3 fruit fly cellular contexts compared by ENCODE assay signal in the genomic region with DNA sequence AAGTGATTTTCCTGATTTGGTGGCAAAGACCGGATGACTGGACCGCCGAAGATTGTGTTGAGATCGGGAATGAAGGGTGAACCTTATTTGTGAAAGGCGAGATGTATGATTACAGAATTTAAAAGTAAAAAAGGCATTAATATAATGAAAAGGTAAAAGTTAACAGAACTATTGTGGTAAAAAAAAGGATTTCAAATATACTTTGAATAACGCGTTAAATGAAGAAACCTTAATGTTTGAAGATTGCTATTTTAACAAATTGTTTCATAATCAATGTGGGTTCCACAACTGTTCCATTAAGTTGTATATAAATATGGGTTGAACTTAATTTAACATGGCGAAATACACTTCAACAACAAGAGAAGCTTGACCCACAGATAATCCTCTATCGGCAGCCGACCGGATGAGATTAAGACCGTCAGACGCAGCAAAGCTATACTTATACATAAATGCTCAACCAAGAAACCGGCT.
A peak's percentile ranks its signal among the peaks of the same experiment; 100 is the strongest.
TF ChIP-seq lines count a peak whose summit lies in the region.

A gene (plus strand): TSS at position 421 of the 471 bp plus-strand sequence.

TF ChIP-seq in whole organism, prepupa, 60 proteins besides CTCF, POLR2A, EP300 and RAD21 (continues in another document):
- TF ChIP-seq net (GFP tag; optimal IDR thresholded peaks at IDR 0.05; lab: Kevin White, UChicago) (peak; percentile 16), dac (GFP tag; optimal IDR thresholded peaks at IDR 0.05; lab: Kevin White, UChicago) (no peak), Blimp-1 (GFP tag; optimal IDR thresholded peaks at IDR 0.05; lab: Kevin White, UChicago) (no peak), Smox (GFP tag; optimal IDR thresholded peaks at IDR 0.05; lab: Kevin White, UChicago) (peak; percentile 42), CG1621 (tag; optimal IDR thresholded peaks at IDR 0.05; lab: Kevin White, UChicago) (no peak), CG3919 (GFP tag; optimal IDR thresholded peaks at IDR 0.05; lab: Kevin White, UChicago) (no peak), Sox102F (GFP tag; optimal IDR thresholded peaks at IDR 0.05; lab: Kevin White, UChicago) (peak; percentile 70), Ets96B (tag; optimal IDR thresholded peaks at IDR 0.05; lab: Kevin White, UChicago) (no peak), dsx (GFP tag; optimal IDR thresholded peaks at IDR 0.05; lab: Kevin White, UChicago; ENCODE audit: poor library complexity, severe bottlenecking) (no peak), CG16779 (tag; optimal IDR thresholded peaks at IDR 0.05; lab: Kevin White, UChicago) (no peak), Sox14 (GFP tag; optimal IDR thresholded peaks at IDR 0.05; lab: Kevin White, UChicago) (peak; percentile 6), svp (GFP tag; lab: Kevin White, UChicago) (peak; percentile 95), Sox15 (GFP tag; optimal IDR thresholded peaks at IDR 0.05; lab: Kevin White, UChicago) (no peak), vri (GFP tag; optimal IDR thresholded peaks at IDR 0.05; lab: Kevin White, UChicago) (no peak), CG4318 (GFP tag; optimal IDR thresholded peaks at IDR 0.05; lab: Kevin White, UChicago) (peak; percentile 12), eg (GFP tag; IDR thresholded peaks at IDR 0.05; lab: Robert Waterston, UW) (no peak), Met (GFP tag; optimal IDR thresholded peaks at IDR 0.05; lab: Kevin White, UChicago) (peak; percentile 56), CG8632 (GFP tag; optimal IDR thresholded peaks at IDR 0.05; lab: Kevin White, UChicago) (peak; percentile 32), CG15336 (GFP tag; IDR thresholded peaks at IDR 0.05; lab: Robert Waterston, UW) (no peak), CG6792 (GFP tag; optimal IDR thresholded peaks at IDR 0.05; lab: Kevin White, UChicago) (no peak), Eip78C (GFP tag; lab: Kevin White, UChicago) (no peak), ss (GFP tag; optimal IDR thresholded peaks at IDR 0.05; lab: Kevin White, UChicago) (no peak), Lpt (GFP tag; optimal IDR thresholded peaks at IDR 0.05; lab: Kevin White, UChicago) (no peak), CG8119 (GFP tag; IDR thresholded peaks at IDR 0.05; lab: Robert Waterston, UW) (no peak), CG31627 (GFP tag; optimal IDR thresholded peaks at IDR 0.05; lab: Kevin White, UChicago) (no peak), spab (GFP tag; optimal IDR thresholded peaks at IDR 0.05; lab: Kevin White, UChicago) (no peak), CG6276 (GFP tag; optimal IDR thresholded peaks at IDR 0.05; lab: Kevin White, UChicago) (no peak), Ets21C (GFP tag; optimal IDR thresholded peaks at IDR 0.05; lab: Kevin White, UChicago) (no peak), topi (GFP tag; optimal IDR thresholded peaks at IDR 0.05; lab: Kevin White, UChicago) (peak; percentile 21), CG11762 (GFP tag; optimal IDR thresholded peaks at IDR 0.05; lab: Kevin White, UChicago; ENCODE audit: insufficient read depth) (no peak)

TF ChIP-seq in whole organism, pupa, 21 proteins besides CTCF, POLR2A, EP300 and RAD21:
- TF ChIP-seq CG9948 (tag; optimal IDR thresholded peaks at IDR 0.05; lab: Kevin White, UChicago) (no peak), Ets98B (GFP tag; IDR thresholded peaks at IDR 0.05; lab: Robert Waterston, UW) (no peak), CG17806 (tag; optimal IDR thresholded peaks at IDR 0.05; lab: Kevin White, UChicago) (no peak), CG13204 (GFP tag; optimal IDR thresholded peaks at IDR 0.05; lab: Kevin White, UChicago) (no peak), rn (GFP tag; IDR thresholded peaks at IDR 0.05; lab: Robert Waterston, UW) (no peak), CG8159 (tag; optimal IDR thresholded peaks at IDR 0.05; lab: Kevin White, UChicago) (peak; percentile 79), Snoo (tag; optimal IDR thresholded peaks at IDR 0.05; lab: Kevin White, UChicago) (no peak), gl (tag; optimal IDR thresholded peaks at IDR 0.05; lab: Kevin White, UChicago) (no peak), Pif1B (GFP tag; optimal IDR thresholded peaks at IDR 0.05; lab: Kevin White, UChicago) (no peak), CG32121 (GFP tag; IDR thresholded peaks at IDR 0.05; lab: Robert Waterston, UW) (no peak; the same call in 1 of the 2 replicates), CG10348 (GFP tag; IDR thresholded peaks at IDR 0.05; lab: Robert Waterston, UW) (no peak), CG8301 (tag; optimal IDR thresholded peaks at IDR 0.05; lab: Kevin White, UChicago) (no peak), CG34367 (tag; optimal IDR thresholded peaks at IDR 0.05; lab: Kevin White, UChicago) (no peak), D1 (tag; optimal IDR thresholded peaks at IDR 0.05; lab: Kevin White, UChicago) (no peak), fd96Ca (GFP tag; IDR thresholded peaks at IDR 0.05; lab: Robert Waterston, UW) (no peak), CG4496 (GFP tag; IDR thresholded peaks at IDR 0.05; lab: Robert Waterston, UW) (no peak), Pif1A (GFP tag; optimal IDR thresholded peaks at IDR 0.05; lab: Kevin White, UChicago) (peak; percentile 41), EcR (GFP tag; optimal IDR thresholded peaks at IDR 0.05; lab: Kevin White, UChicago) (no peak), CG15710 (tag; optimal IDR thresholded peaks at IDR 0.05; lab: Kevin White, UChicago) (no peak), CG14655 (GFP tag; optimal IDR thresholded peaks at IDR 0.05; lab: Kevin White, UChicago) (peak; percentile 49), CG12605 (GFP tag; IDR thresholded peaks at IDR 0.05; lab: Robert Waterston, UW) (no peak)
TF ChIP-seq in whole organism, pupa: peak in this region for 3.

TF ChIP-seq in whole organism, wandering third instar larva, 38 proteins besides CTCF, POLR2A, EP300 and RAD21:
- TF ChIP-seq tai (GFP tag; optimal IDR thresholded peaks at IDR 0.05; lab: Kevin White, UChicago) (no peak), rgr (GFP tag; optimal IDR thresholded peaks at IDR 0.05; lab: Kevin White, UChicago) (peak; percentile 65), sage (GFP tag; optimal IDR thresholded peaks at IDR 0.05; lab: Kevin White, UChicago) (no peak), brk (GFP tag; optimal IDR thresholded peaks at IDR 0.05; lab: Kevin White, UChicago) (no peak), ey (GFP tag; optimal IDR thresholded peaks at IDR 0.05; lab: Kevin White, UChicago) (peak; percentile 5), fru (GFP tag; optimal IDR thresholded peaks at IDR 0.05; lab: Kevin White, UChicago) (peak; percentile 59), Hnf4 (GFP tag; optimal IDR thresholded peaks at IDR 0.05; lab: Kevin White, UChicago) (peak; percentile 31), lola (GFP tag; optimal IDR thresholded peaks at IDR 0.05; lab: Kevin White, UChicago) (no peak), Myc (optimal IDR thresholded peaks at IDR 0.05; lab: Kevin White, UChicago) (no peak), CrebA (GFP tag; optimal IDR thresholded peaks at IDR 0.05; lab: Kevin White, UChicago; ENCODE audit: borderline replicate concordance) (no peak), Hr83 (GFP tag; optimal IDR thresholded peaks at IDR 0.05; lab: Kevin White, UChicago; ENCODE audit: poor library complexity, severe bottlenecking) (no peak), h (GFP tag; optimal IDR thresholded peaks at IDR 0.05; lab: Kevin White, UChicago) (peak; percentile 53), dsf (GFP tag; optimal IDR thresholded peaks at IDR 0.05; lab: Kevin White, UChicago; ENCODE audit: borderline replicate concordance) (no peak), HLH106 (tag; optimal IDR thresholded peaks at IDR 0.05; lab: Kevin White, UChicago) (peak; percentile 60), N (GFP tag; optimal IDR thresholded peaks at IDR 0.05; lab: Kevin White, UChicago) (no peak), woc (GFP tag; optimal IDR thresholded peaks at IDR 0.05; lab: Kevin White, UChicago) (no peak), br (GFP tag; optimal IDR thresholded peaks at IDR 0.05; lab: Kevin White, UChicago) (peak; percentile 38), Mio (GFP tag; optimal IDR thresholded peaks at IDR 0.05; lab: Kevin White, UChicago) (no peak), CG32264 (GFP tag; optimal IDR thresholded peaks at IDR 0.05; lab: Kevin White, UChicago) (no peak), foxo (GFP tag; optimal IDR thresholded peaks at IDR 0.05; lab: Kevin White, UChicago) (peak in 1 of 2 experiments; percentile 45), Hr78 (GFP tag; optimal IDR thresholded peaks at IDR 0.05; lab: Kevin White, UChicago) (no peak), Sp1 (GFP tag; optimal IDR thresholded peaks at IDR 0.05; lab: Kevin White, UChicago) (no peak), Vsx2 (GFP tag; optimal IDR thresholded peaks at IDR 0.05; lab: Kevin White, UChicago; ENCODE audit: partially characterized antibody) (no peak), jim (GFP tag; optimal IDR thresholded peaks at IDR 0.05; lab: Kevin White, UChicago) (no peak), OdsH (GFP tag; optimal IDR thresholded peaks at IDR 0.05; lab: Kevin White, UChicago) (peak; percentile 31), dl (GFP tag; optimal IDR thresholded peaks at IDR 0.05; lab: Kevin White, UChicago; ENCODE audit: insufficient read depth in 1 of 2, partially characterized antibody in 2 of 2) (no peak), sv (GFP tag; optimal IDR thresholded peaks at IDR 0.05; lab: Kevin White, UChicago) (no peak), CG9705 (GFP tag; optimal IDR thresholded peaks at IDR 0.05; lab: Kevin White, UChicago) (no peak), pan (optimal IDR thresholded peaks at IDR 0.05; lab: Kevin White, UChicago) (no peak), dmrt93B (GFP tag; optimal IDR thresholded peaks at IDR 0.05; lab: Kevin White, UChicago) (peak; percentile 2), Jra (GFP tag; optimal IDR thresholded peaks at IDR 0.05; lab: Kevin White, UChicago) (no peak), GATAd (GFP tag; optimal IDR thresholded peaks at IDR 0.05; lab: Kevin White, UChicago) (no peak), Abd-B (GFP tag; optimal IDR thresholded peaks at IDR 0.05; lab: Kevin White, UChicago) (no peak), Dif (GFP tag; optimal IDR thresholded peaks at IDR 0.05; lab: Kevin White, UChicago; ENCODE audit: partially characterized antibody) (no peak), Rel (GFP tag; optimal IDR thresholded peaks at IDR 0.05; lab: Kevin White, UChicago) (no peak), Rel (tag; optimal IDR thresholded peaks at IDR 0.05; lab: Kevin White, UChicago) (no peak), psq (GFP tag; optimal IDR thresholded peaks at IDR 0.05; lab: Kevin White, UChicago) (no peak), Dfd (GFP tag; optimal IDR thresholded peaks at IDR 0.05; lab: Kevin White, UChicago) (no peak), usp (GFP tag; optimal IDR thresholded peaks at IDR 0.05; lab: Kevin White, UChicago) (no peak)
